Worm (Caenorhabditis elegans): ENCODE results near the gene F07F6.2.

Gene F07F6.2

DNA sequence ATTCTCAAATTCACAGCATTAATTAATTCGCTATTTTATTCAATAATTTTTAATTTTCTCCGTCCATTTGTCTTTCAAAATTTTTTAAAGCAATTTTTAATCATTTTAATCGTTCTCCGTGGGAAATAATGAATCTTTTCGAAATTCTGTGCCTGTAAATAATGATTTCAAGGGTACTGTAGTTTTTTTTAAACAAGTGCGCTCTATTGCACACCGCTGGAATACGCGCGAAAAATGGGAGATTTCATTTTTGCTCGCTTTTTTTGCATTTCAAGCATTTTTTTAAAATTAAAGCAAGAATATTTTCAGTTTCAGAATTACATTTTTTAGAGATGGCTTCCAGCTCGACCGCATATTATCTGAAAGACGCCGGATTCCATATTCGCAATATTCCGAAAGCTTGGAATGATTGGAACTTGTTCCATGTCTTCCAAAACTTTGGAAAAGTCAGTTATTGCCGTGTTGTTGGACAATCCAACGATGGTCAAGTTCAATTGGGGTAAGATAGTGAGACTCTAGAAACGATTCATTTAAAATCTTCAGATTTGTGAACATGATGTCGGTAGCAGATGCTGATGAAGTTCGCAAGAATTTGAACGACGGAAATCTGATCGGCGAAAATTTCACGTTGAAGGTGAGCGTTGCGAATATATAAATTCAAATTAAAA lies 8.9 kb upstream of the F07F6.2 start, which contains the start of gene tofu-6 (continued):
- TF ChIP-seq zim-3 (tag; optimal IDR thresholded peaks at IDR 0.05) (no peak), ekl-4 (GFP tag; IDR thresholded peaks at IDR 0.05) (no peak), attf-6 (GFP tag; IDR thresholded peaks at IDR 0.05) (no peak), die-1 (tag; optimal IDR thresholded peaks at IDR 0.05) (no peak), lsy-27 (tag; optimal IDR thresholded peaks at IDR 0.05; ENCODE audit: borderline replicate concordance, insufficient read depth) (no peak), sdz-38 (tag; optimal IDR thresholded peaks at IDR 0.05) (no peak), D2030.7 (GFP tag; IDR thresholded peaks at IDR 0.05) (peak; percentile 87), Y53F4B.3 (GFP tag; IDR thresholded peaks at IDR 0.05) (no peak), C06A6.2 (GFP tag; conservative IDR thresholded peaks at IDR 0.05) (no peak), egl-18 (GFP tag; IDR thresholded peaks at IDR 0.05) (no peak), dox-1 (GFP tag; IDR thresholded peaks at IDR 0.05) (peak; percentile 63), repo-1 (tag; optimal IDR thresholded peaks at IDR 0.05) (no peak), T26A5.8 (tag; optimal IDR thresholded peaks at IDR 0.05) (no peak), nfya-1 (tag; optimal IDR thresholded peaks at IDR 0.05; ENCODE audit: borderline replicate concordance, insufficient read depth) (no peak), F55B11.4 (tag; optimal IDR thresholded peaks at IDR 0.05; ENCODE audit: borderline replicate concordance, insufficient read depth) (no peak), mxl-1 (tag; optimal IDR thresholded peaks at IDR 0.05) (no peak), ceh-100 (GFP tag; IDR thresholded peaks at IDR 0.05) (peak; percentile 26; the same call in 1 of the 2 replicates), B0019.2 (GFP tag; conservative IDR thresholded peaks at IDR 0.05) (0 out of 2 replicates have a peak, but pooled peaks have one; percentile 59), Y56A3A.18 (GFP tag; IDR thresholded peaks at IDR 0.05) (no peak), lsl-1 (GFP tag; optimal IDR thresholded peaks at IDR 0.05) (peak; percentile 96), F22D6.2 (tag; optimal IDR thresholded peaks at IDR 0.05) (no peak), ztf-28 (GFP tag; IDR thresholded peaks at IDR 0.05) (no peak), nhr-80 (tag; optimal IDR thresholded peaks at IDR 0.05) (no peak), lin-40 (tag; optimal IDR thresholded peaks at IDR 0.05) (no peak), athp-1 (tag; optimal IDR thresholded peaks at IDR 0.05) (no peak), nhr-27 (tag; optimal IDR thresholded peaks at IDR 0.05) (no peak), F37B4.10 (GFP tag; IDR thresholded peaks at IDR 0.05) (no peak), akir-1 (GFP tag; optimal IDR thresholded peaks at IDR 0.05) (no peak), pbrm-1 (GFP tag; IDR thresholded peaks at IDR 0.05) (0 out of 2 replicates have a peak, but pooled peaks have one; percentile 12), ets-4 (GFP tag; optimal IDR thresholded peaks at IDR 0.05) (no peak), ama-1 (optimal IDR thresholded peaks at IDR 0.05) (no peak), ama-1 (GFP tag; optimal IDR thresholded peaks at IDR 0.05) (no peak), hrde-1 (tag; optimal IDR thresholded peaks at IDR 0.05; ENCODE audit: borderline replicate concordance) (no peak), F10E7.11 (tag; optimal IDR thresholded peaks at IDR 0.05) (no peak), ztf-3 (GFP tag; optimal IDR thresholded peaks at IDR 0.05) (no peak), unc-62 (GFP tag; optimal IDR thresholded peaks at IDR 0.05) (no peak), zfh-2 (GFP tag; conservative IDR thresholded peaks at IDR 0.05) (no peak), sea-2 (GFP tag; IDR thresholded peaks at IDR 0.05) (no peak), lir-1 (GFP tag; conservative IDR thresholded peaks at IDR 0.05) (no peak), mel-28 (tag; optimal IDR thresholded peaks at IDR 0.05; ENCODE audit: borderline replicate concordance) (no peak), B0336.3 (GFP tag; IDR thresholded peaks at IDR 0.05) (0 out of 2 replicates have a peak, but pooled peaks have one; percentile 25), egl-44 (GFP tag; IDR thresholded peaks at IDR 0.05) (no peak), tbp1 (GFP tag; optimal IDR thresholded peaks at IDR 0.05) (no peak), gei-17 (GFP tag; optimal IDR thresholded peaks at IDR 0.05) (no peak), madf-8 (GFP tag; conservative IDR thresholded peaks at IDR 0.05) (peak; percentile 99), rcor-1 (GFP tag; IDR thresholded peaks at IDR 0.05) (no peak), madf-10 (tag; optimal IDR thresholded peaks at IDR 0.05) (no peak), attf-3 (GFP tag; conservative IDR thresholded peaks at IDR 0.05) (0 out of 2 replicates have a peak, but pooled peaks have one; percentile 15), ceh-91 (GFP tag; IDR thresholded peaks at IDR 0.05) (peak; percentile 90)
